Worm (Caenorhabditis elegans): ENCODE measurements around the gene gfat-1.

DNA sequence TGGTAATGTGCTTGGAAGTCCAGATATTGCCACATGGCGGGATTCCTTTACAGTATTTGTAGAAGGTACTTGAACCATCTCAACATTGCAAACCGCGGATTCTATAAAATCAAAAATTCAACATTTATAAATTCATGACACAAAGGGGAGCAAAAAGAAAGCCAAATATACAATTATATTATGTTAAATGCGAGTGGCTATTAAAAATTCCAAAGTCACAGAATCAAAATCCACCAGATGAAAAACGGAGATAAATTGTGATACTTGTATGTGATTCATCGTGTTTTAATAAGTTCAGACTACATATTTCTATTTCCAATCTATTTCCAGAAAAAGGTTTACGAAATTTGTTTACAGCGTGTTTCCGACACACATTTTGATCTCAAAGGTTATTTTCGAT, 38.3 kb upstream of the gfat-1 start, which contains the start of gene din-1:
- TF ChIP-seq flt-1 (GFP tag; IDR thresholded peaks at IDR 0.05) (no peak), ama-1 (optimal IDR thresholded peaks at IDR 0.05) (no peak), F13C5.2 (tag; optimal IDR thresholded peaks at IDR 0.05) (no peak), tbx-11 (GFP tag; IDR thresholded peaks at IDR 0.05) (no peak), ets-7 (tag; optimal IDR thresholded peaks at IDR 0.05) (no peak), tra-4 (tag; optimal IDR thresholded peaks at IDR 0.05) (no peak), aly-1 (tag; optimal IDR thresholded peaks at IDR 0.05) (no peak), pes-1 (GFP tag; IDR thresholded peaks at IDR 0.05) (no peak), ceh-36 (tag; optimal IDR thresholded peaks at IDR 0.05) (no peak)
